Worm (Caenorhabditis elegans): Measurements from ENCODE around the gene msp-50.

DNA sequence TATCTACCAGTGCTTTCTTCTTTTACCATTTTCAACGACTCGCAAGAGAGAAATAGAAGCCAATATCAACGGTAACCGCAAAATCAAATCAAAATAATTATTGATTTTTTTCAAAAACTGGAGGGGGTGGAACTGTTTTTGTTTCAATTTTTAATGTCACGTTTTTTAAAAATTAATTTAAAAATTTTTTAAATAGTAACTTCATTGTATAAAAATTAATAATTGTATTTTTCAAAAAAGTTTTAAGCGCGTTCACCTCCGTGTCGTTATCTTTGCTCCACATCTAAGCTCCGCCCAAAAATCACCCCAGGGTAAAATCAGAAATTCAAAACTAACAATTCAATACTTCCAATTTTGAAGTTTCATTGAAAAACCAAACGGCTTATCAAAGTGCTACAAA is 38.5 kb upstream of the msp-50 start, which contains the start of gene C27D6.11:
- TF ChIP-seq pha-4 (tag; optimal IDR thresholded peaks at IDR 0.05) = no peak
- no peak for TF ChIP-seq fkh-10 (GFP tag; optimal IDR thresholded peaks at IDR 0.05)
- no peak for TF ChIP-seq aly-2 (tag; optimal IDR thresholded peaks at IDR 0.05)
- no peak for TF ChIP-seq ztf-11 (tag; optimal IDR thresholded peaks at IDR 0.05)
- no peak for TF ChIP-seq unc-62 (GFP tag; optimal IDR thresholded peaks at IDR 0.05)
- TF ChIP-seq daf-12 (tag; optimal IDR thresholded peaks at IDR 0.05) = no peak
- TF ChIP-seq nhr-11 (tag; optimal IDR thresholded peaks at IDR 0.05) = no peak
- TF ChIP-seq elt-2 (tag; optimal IDR thresholded peaks at IDR 0.05) = no peak
- no peak for TF ChIP-seq ama-1 (optimal IDR thresholded peaks at IDR 0.05)

Data from whole organism, L3 larva.